Worm (Caenorhabditis elegans) whole organism, L3 larva: Measurements from ENCODE around the gene sru-37.

ENCODE experiments used
- R02D3.7 ChIP-seq: fragments of 150-350 bp; optimal IDR thresholded peaks from 2 replicates; lab custom pipeline; 2014; ENCODE audit warnings: missing biosample characterization, missing genetic modification characterization
- ceh-82 ChIP-seq: fragments of 150-350 bp; optimal IDR thresholded peaks from 2 replicates; lab custom pipeline; 2014; ENCODE audit warnings: missing biosample characterization, missing genetic modification characterization
- elt-1 ChIP-seq: fragments of 150-350 bp; optimal IDR thresholded peaks from 2 replicates; lab custom pipeline; 2014; ENCODE audit warnings: missing biosample characterization, missing genetic modification characterization
- elt-3 ChIP-seq, 3 experiments: fragments of 150-350 bp in 1 of 3; sonication (generic microtip) in 2 of 3; optimal IDR thresholded peaks; 2 replicates in 2 of 3; 4 replicates in 1 of 3; lab custom pipeline; 2014 to 2017; ENCODE audit warnings: missing biosample characterization in 3 of 3, missing genetic modification characterization in 3 of 3
- hmg-11 ChIP-seq: sonication (generic microtip); optimal IDR thresholded peaks from 2 replicates; lab custom pipeline; 2016; ENCODE audit warnings: missing genetic modification characterization, missing compliant biosample characterization
- nfya-1 ChIP-seq: sonication (generic microtip); optimal IDR thresholded peaks from 2 replicates; lab custom pipeline; 2017; ENCODE audit warnings: missing genetic modification characterization, mild to moderate bottlenecking, missing compliant biosample characterization, antibody characterized with exemption, moderate library complexity; ENCODE audit not compliant: insufficient read depth
- nhr-28 ChIP-seq: fragments of 150-350 bp; optimal IDR thresholded peaks from 2 replicates; lab custom pipeline; 2014; ENCODE audit warnings: missing biosample characterization, missing genetic modification characterization

- TF ChIP-seq R02D3.7 (tag; lab: Kevin White, UChicago): no peak
- no peak for TF ChIP-seq ceh-82 (tag; lab: Kevin White, UChicago)
- TF ChIP-seq nfya-1: no peak
- TF ChIP-seq nhr-28 (tag; lab: Kevin White, UChicago): no peak
- TF ChIP-seq elt-3 (tag; optimal IDR thresholded peaks at IDR 0.05; lab: Kevin White, UChicago): no peak
- TF ChIP-seq elt-1: no peak
- TF ChIP-seq hmg-11 (tag; lab: Kevin White, UChicago): peak; percentile 10
Observed at ce11 chrV:9853801-9854200, 48.5 kb downstream of the sru-37 start.
